Fruit fly (Drosophila melanogaster) whole organism, embryonic: ENCODE measurements around the gene CG1463.

ENCODE experiments used
- CG10431 ChIP-seq: fragments of 200-800 bp; sonication (Bioruptor generic); optimal IDR thresholded peaks from 3 replicates; lab custom pipeline; 2018; ENCODE audit warnings: missing biosample characterization, mild to moderate bottlenecking, missing genetic modification characterization
- CG10543 ChIP-seq: fragments of 200-800 bp; sonication (Bioruptor generic); optimal IDR thresholded peaks from 3 replicates; lab custom pipeline; 2017; ENCODE audit warnings: missing biosample characterization, mild to moderate bottlenecking, missing genetic modification characterization, moderate library complexity
- CG10565 ChIP-seq: fragments of 200-800 bp; sonication (Bioruptor generic); optimal IDR thresholded peaks from 3 replicates; lab custom pipeline; 2016; ENCODE audit warnings: missing biosample characterization, mild to moderate bottlenecking, missing genetic modification characterization
- CG12104 ChIP-seq: fragments of 200-800 bp; sonication (Bioruptor generic); optimal IDR thresholded peaks from 3 replicates; lab custom pipeline; 2016; ENCODE audit warnings: missing biosample characterization, missing genetic modification characterization
- CG12155 ChIP-seq: fragments of 200-800 bp; sonication (Bioruptor generic); optimal IDR thresholded peaks from 3 replicates; lab custom pipeline; 2016; ENCODE audit warnings: missing biosample characterization, missing genetic modification characterization
- CG12659 ChIP-seq: fragments of 200-800 bp; sonication (Bioruptor generic); optimal IDR thresholded peaks from 3 replicates; lab custom pipeline; 2017; ENCODE audit warnings: mild to moderate bottlenecking, missing biosample characterization, missing genetic modification reagents, missing genetic modification characterization
- CG1529 ChIP-seq: fragments of 200-800 bp; sonication (Bioruptor generic); optimal IDR thresholded peaks from 3 replicates; lab custom pipeline; 2018; ENCODE audit warnings: missing biosample characterization, missing genetic modification characterization
- CG15479 ChIP-seq: fragments of 200-800 bp; sonication (Bioruptor generic); optimal IDR thresholded peaks from 3 replicates; lab custom pipeline; 2019; ENCODE audit warnings: missing biosample characterization, mild to moderate bottlenecking, missing genetic modification characterization, moderate library complexity
- CG15601 ChIP-seq: fragments of 200-800 bp; sonication (Bioruptor generic); optimal IDR thresholded peaks from 3 replicates; lab custom pipeline; 2019; ENCODE audit warnings: missing biosample characterization, mild to moderate bottlenecking, missing genetic modification characterization, moderate library complexity
- CG17829 ChIP-seq: fragments of 200-800 bp; optimal IDR thresholded peaks from 2 replicates; lab custom pipeline; 2019; ENCODE audit warnings: missing biosample characterization, mild to moderate bottlenecking, missing genetic modification characterization, moderate library complexity
- CG1832 ChIP-seq: fragments of 200-800 bp; sonication (Bioruptor generic); optimal IDR thresholded peaks from 2 replicates; lab custom pipeline; 2017; ENCODE audit warnings: missing biosample characterization, mild to moderate bottlenecking, missing genetic modification characterization, inconsistent platforms
- CG18619 ChIP-seq: fragments of 200-800 bp; sonication (Bioruptor generic); optimal IDR thresholded peaks from 3 replicates; lab custom pipeline; 2017; ENCODE audit warnings: missing biosample characterization, mild to moderate bottlenecking, missing genetic modification characterization
- CG2678 ChIP-seq: fragments of 200-800 bp; sonication (Bioruptor generic); optimal IDR thresholded peaks from 3 replicates; lab custom pipeline; 2019; ENCODE audit warnings: missing biosample characterization, mild to moderate bottlenecking, missing genetic modification characterization, moderate library complexity
- CG33213 ChIP-seq: fragments of 200-800 bp; sonication (Bioruptor generic); optimal IDR thresholded peaks from 3 replicates; lab custom pipeline; 2016; ENCODE audit warnings: missing biosample characterization, missing genetic modification characterization
- CG3838 ChIP-seq: fragments of 200-800 bp; sonication (Bioruptor generic); optimal IDR thresholded peaks from 3 replicates; lab custom pipeline; 2016; ENCODE audit warnings: missing biosample characterization, missing genetic modification characterization
- CG3995 ChIP-seq: fragments of 200-800 bp; sonication (Bioruptor generic); optimal IDR thresholded peaks from 3 replicates; lab custom pipeline; 2016; ENCODE audit warnings: missing biosample characterization, missing genetic modification characterization
- CG4282 ChIP-seq: fragments of 200-800 bp; sonication (Bioruptor generic); optimal IDR thresholded peaks from 2 replicates; lab custom pipeline; 2016; ENCODE audit warnings: missing biosample characterization, missing genetic modification characterization
- CG4707 ChIP-seq: fragments of 200-800 bp; sonication (Bioruptor generic); optimal IDR thresholded peaks from 2 replicates; lab custom pipeline; 2018; ENCODE audit warnings: missing biosample characterization, mild to moderate bottlenecking, missing genetic modification characterization, moderate library complexity
- CG4730 ChIP-seq: fragments of 200-800 bp; sonication (Bioruptor generic); IDR thresholded peaks from 2 replicates; pipeline ENCODE4 v1.3.6; 2022; ENCODE audit warnings: missing biosample characterization, missing genetic modification characterization
- CG6254 ChIP-seq: fragments of 200-800 bp; sonication (Bioruptor generic); optimal IDR thresholded peaks from 3 replicates; lab custom pipeline; 2017; ENCODE audit warnings: mild to moderate bottlenecking, missing biosample characterization, missing genetic modification reagents, missing genetic modification characterization
- CG7745 ChIP-seq: fragments of 200-800 bp; sonication (Bioruptor generic); optimal IDR thresholded peaks from 2 replicates; lab custom pipeline; 2018; ENCODE audit warnings: missing biosample characterization, mild to moderate bottlenecking, missing genetic modification characterization, moderate library complexity
- CG7963 ChIP-seq: fragments of 200-800 bp; sonication (Bioruptor generic); IDR thresholded peaks from 3 replicates; pipeline ENCODE4 v1.3.6; 2022; ENCODE audit warnings: missing biosample characterization, missing genetic modification characterization; ENCODE audit not compliant: partially characterized antibody
- CG8281 ChIP-seq: fragments of 200-800 bp; sonication (Bioruptor generic); optimal IDR thresholded peaks from 2 replicates; lab custom pipeline; 2018; ENCODE audit warnings: missing biosample characterization, mild to moderate bottlenecking, missing genetic modification characterization, moderate library complexity
- CG8290 ChIP-seq, 3 experiments: fragments of 200-800 bp; sonication (Bioruptor generic); optimal IDR thresholded peaks; 2 replicates each; lab custom pipeline; 2016 to 2019; ENCODE audit warnings: missing biosample characterization in 3 of 3, missing genetic modification characterization in 3 of 3, mild to moderate bottlenecking in 2 of 3, moderate library complexity in 1 of 3
- CG9932 ChIP-seq: fragments of 200-800 bp; sonication (Bioruptor generic); IDR thresholded peaks from 2 replicates; pipeline ENCODE4 v1.3.6; 2022; ENCODE audit warnings: missing biosample characterization, missing genetic modification characterization
- Dip2 ChIP-seq: fragments of 200-800 bp; sonication (Bioruptor generic); IDR thresholded peaks from 2 replicates; pipeline ENCODE4 v1.3.6; 2022; ENCODE audit warnings: missing biosample characterization, missing genetic modification characterization
- E2f1 ChIP-seq: fragments of 200-800 bp; sonication (Bioruptor generic); IDR thresholded peaks from 2 replicates; pipeline ENCODE4 v1.3.6; 2022; ENCODE audit warnings: missing biosample characterization, missing genetic modification characterization
- Ets65A ChIP-seq: fragments of 200-800 bp; sonication (Bioruptor generic); peaks from one replicate; lab custom pipeline; 2016; ENCODE audit warnings: missing biosample characterization, missing genetic modification characterization
- HLH54F ChIP-seq: fragments of 200-800 bp; sonication (Bioruptor generic); optimal IDR thresholded peaks from 3 replicates; lab custom pipeline; 2016; ENCODE audit warnings: missing biosample characterization, missing genetic modification characterization
- HmgZ ChIP-seq: fragments of 200-800 bp; sonication (Bioruptor generic); optimal IDR thresholded peaks from 2 replicates; lab custom pipeline; 2018; ENCODE audit warnings: missing biosample characterization, mild to moderate bottlenecking, missing genetic modification characterization
- Hr3 ChIP-seq: fragments of 200-800 bp; sonication (Bioruptor generic); optimal IDR thresholded peaks from 3 replicates; lab custom pipeline; 2016; ENCODE audit warnings: missing biosample characterization, missing genetic modification characterization
- Myb ChIP-seq: fragments of 200-800 bp; sonication (Bioruptor generic); optimal IDR thresholded peaks from 2 replicates; lab custom pipeline; 2016; ENCODE audit warnings: missing biosample characterization, missing genetic modification characterization
- PHDP ChIP-seq: fragments of 200-800 bp; sonication (Bioruptor generic); optimal IDR thresholded peaks from 3 replicates; lab custom pipeline; 2018; ENCODE audit warnings: missing biosample characterization, mild to moderate bottlenecking, missing genetic modification characterization, moderate library complexity
- Sox102F ChIP-seq: fragments of 200-800 bp; sonication (Bioruptor generic); optimal IDR thresholded peaks from 2 replicates; lab custom pipeline; 2018; ENCODE audit warnings: missing biosample characterization, mild to moderate bottlenecking, missing genetic modification characterization, moderate library complexity
- Trl ChIP-seq, 3 experiments: fragments of >200 bp in 2 of 3; fragments of 200-800 bp in 1 of 3; sonication (Bioruptor generic) in 1 of 3; optimal IDR thresholded peaks; 2 replicates in 1 of 3; 3 replicates in 2 of 3; lab custom pipeline; 2016 to 2017; ENCODE audit warnings: missing biosample characterization in 1 of 3, missing genetic modification characterization in 1 of 3
- cg ChIP-seq: fragments of 200-800 bp; sonication (Bioruptor generic); optimal IDR thresholded peaks from 3 replicates; lab custom pipeline; 2019; ENCODE audit warnings: missing biosample characterization, mild to moderate bottlenecking, missing genetic modification characterization, moderate library complexity
- ewg ChIP-seq: fragments of 200-800 bp; sonication (Bioruptor generic); optimal IDR thresholded peaks from 3 replicates; lab custom pipeline; 2017; ENCODE audit warnings: mild to moderate bottlenecking, missing biosample characterization, missing genetic modification reagents, missing genetic modification characterization
- gem ChIP-seq: fragments of 200-800 bp; sonication (Bioruptor generic); optimal IDR thresholded peaks from 2 replicates; lab custom pipeline; 2019; ENCODE audit warnings: missing biosample characterization, mild to moderate bottlenecking, missing genetic modification characterization, moderate library complexity
- grn ChIP-seq: fragments of 200-800 bp; sonication (Bioruptor generic); optimal IDR thresholded peaks from 3 replicates; lab custom pipeline; 2017; ENCODE audit warnings: missing biosample characterization, missing genetic modification characterization
- klu ChIP-seq: fragments of 200-800 bp; sonication (Bioruptor generic); IDR thresholded peaks from 2 replicates; pipeline ENCODE4 v1.3.6; 2022; ENCODE audit warnings: missing biosample characterization, missing genetic modification characterization
- nerfin-1 ChIP-seq: fragments of 200-800 bp; sonication (Bioruptor generic); optimal IDR thresholded peaks from 3 replicates; lab custom pipeline; 2019; ENCODE audit warnings: missing biosample characterization, mild to moderate bottlenecking, missing genetic modification characterization, moderate library complexity
- nerfin-2 ChIP-seq: fragments of 200-800 bp; sonication (Bioruptor generic); IDR thresholded peaks from 2 replicates; pipeline ENCODE4 v1.3.6; 2022; ENCODE audit warnings: missing biosample characterization, missing genetic modification characterization; ENCODE audit not compliant: partially characterized antibody
- pb ChIP-seq: fragments of 200-800 bp; sonication (Bioruptor generic); optimal IDR thresholded peaks from 3 replicates; lab custom pipeline; 2016; ENCODE audit warnings: missing biosample characterization, missing genetic modification characterization
- pros ChIP-seq: fragments of 200-800 bp; sonication (Bioruptor generic); optimal IDR thresholded peaks from 3 replicates; lab custom pipeline; 2019; ENCODE audit warnings: missing biosample characterization, mild to moderate bottlenecking, missing genetic modification characterization, moderate library complexity
- row ChIP-seq: fragments of 200-800 bp; sonication (Bioruptor generic); IDR thresholded peaks from 3 replicates; pipeline ENCODE4 v1.3.6; 2022; ENCODE audit warnings: missing biosample characterization, missing genetic modification characterization
- sna ChIP-seq: fragments of 200-800 bp; sonication (Bioruptor generic); IDR thresholded peaks from 2 replicates; pipeline ENCODE4 v1.3.6; 2022; ENCODE audit warnings: missing biosample characterization, missing genetic modification characterization; ENCODE audit not compliant: partially characterized antibody
- sqz ChIP-seq: fragments of 200-800 bp; sonication (Bioruptor generic); optimal IDR thresholded peaks from 3 replicates; lab custom pipeline; 2018; ENCODE audit warnings: missing biosample characterization, mild to moderate bottlenecking, missing genetic modification characterization
- trem ChIP-seq: fragments of 200-800 bp; optimal IDR thresholded peaks from 3 replicates; lab custom pipeline; 2019; ENCODE audit warnings: missing biosample characterization, mild to moderate bottlenecking, missing genetic modification characterization, moderate library complexity

Gene CG1463

dm6 chrX:12580498-12581304, 30.8 kb downstream of the CG1463 start (continued):
- peak; percentile 12 for TF ChIP-seq Hr3 (GFP tag; lab: Kevin White, UChicago)
- no peak for TF ChIP-seq CG15601 (tag; lab: Kevin White, UChicago)
- TF ChIP-seq CG12155 (GFP tag; lab: Kevin White, UChicago), result no peak
- no peak for TF ChIP-seq CG7745 (tag; lab: Kevin White, UChicago)
- peak; percentile 40 for TF ChIP-seq CG17829 (tag; lab: Kevin White, UChicago)
- TF ChIP-seq CG7963, result no peak
- TF ChIP-seq Ets65A, result peak; percentile 45
- TF ChIP-seq CG8281 (tag; lab: Kevin White, UChicago), result no peak
- no peak for TF ChIP-seq CG3838 (GFP tag; lab: Kevin White, UChicago)
- peak; percentile 4 for TF ChIP-seq Sox102F (GFP tag; lab: Kevin White, UChicago)
- no peak for TF ChIP-seq Myb (GFP tag; lab: Kevin White, UChicago)
- TF ChIP-seq E2f1 (GFP tag; lab: Robert Waterston, UW), result no peak
- TF ChIP-seq CG2678, result peak; percentile 49
- no peak for TF ChIP-seq CG4282 (GFP tag; lab: Kevin White, UChicago)
- TF ChIP-seq CG10431 (GFP tag; lab: Kevin White, UChicago), result peak; percentile 74
- no peak for TF ChIP-seq CG10543
- TF ChIP-seq CG4730 (GFP tag; lab: Robert Waterston, UW), result no peak
- TF ChIP-seq row (GFP tag; lab: Robert Waterston, UW), result peak; percentile 28; the same call in 1 of the 3 replicates
- no peak for TF ChIP-seq HLH54F (GFP tag; lab: Kevin White, UChicago)
- TF ChIP-seq CG12659, result peak; percentile 18
- peak; percentile 86 for TF ChIP-seq grn (GFP tag; lab: Kevin White, UChicago)
- peak; percentile 4 for TF ChIP-seq CG12104
- peak; percentile 60 for TF ChIP-seq CG3995 (GFP tag; lab: Kevin White, UChicago)
- 0 out of 2 replicates have a peak, but pooled peaks have one; percentile 5 for TF ChIP-seq CG9932 (GFP tag; lab: Robert Waterston, UW)
- no peak for TF ChIP-seq pb (GFP tag; lab: Kevin White, UChicago)
- no peak for TF ChIP-seq PHDP (tag; lab: Kevin White, UChicago)
- no peak for TF ChIP-seq CG8290 (GFP tag; optimal IDR thresholded peaks at IDR 0.05; lab: Kevin White, UChicago)
- TF ChIP-seq CG8290 (tag; optimal IDR thresholded peaks at IDR 0.05; lab: Kevin White, UChicago), result peak in 1 of 2 experiments; percentile 33
- TF ChIP-seq CG6254, result no peak
- no peak for TF ChIP-seq CG4707 (GFP tag; lab: Kevin White, UChicago)
- peak; percentile 34 for TF ChIP-seq gem (tag; lab: Kevin White, UChicago)
- peak; percentile 6 for TF ChIP-seq CG18619 (GFP tag; lab: Kevin White, UChicago)
- TF ChIP-seq CG10565 (GFP tag; lab: Kevin White, UChicago), result no peak
- no peak for TF ChIP-seq CG1529 (GFP tag; lab: Kevin White, UChicago)
- peak; percentile 13 for TF ChIP-seq HmgZ (tag; lab: Kevin White, UChicago)
- TF ChIP-seq nerfin-1, result peak; percentile 43
- no peak for TF ChIP-seq Dip2 (GFP tag; lab: Robert Waterston, UW)
- no peak for TF ChIP-seq CG33213 (GFP tag; lab: Kevin White, UChicago)
- TF ChIP-seq, all 482 proteins: peak for 50

- TF ChIP-seq nerfin-2 (GFP tag; lab: Robert Waterston, UW), result no peak
- peak; percentile 83 for TF ChIP-seq cg (GFP tag; lab: Kevin White, UChicago)
- peak in 1 of 2 experiments; percentile 26 for TF ChIP-seq Trl (optimal IDR thresholded peaks at IDR 0.05; lab: Kevin White, UChicago)
- TF ChIP-seq Trl (GFP tag; optimal IDR thresholded peaks at IDR 0.05; lab: Kevin White, UChicago), result no peak
- peak; percentile 80 for TF ChIP-seq CG15479 (GFP tag; lab: Kevin White, UChicago)
- TF ChIP-seq pros (GFP tag; lab: Kevin White, UChicago), result peak; percentile 40
- TF ChIP-seq sna (GFP tag; lab: Robert Waterston, UW), result 0 out of 2 replicates have a peak, but pooled peaks have one; percentile 20
- no peak for TF ChIP-seq klu
- peak; percentile 30 for TF ChIP-seq trem
- peak; percentile 55 for TF ChIP-seq ewg
- TF ChIP-seq sqz, result peak; percentile 71
- peak; percentile 53 for TF ChIP-seq CG1832 (GFP tag; lab: Kevin White, UChicago)
These were observed 31.4 kb downstream of the CG1463 start for dm6 chrX:12580040-12580497.
